Fruit fly (Drosophila melanogaster) whole organism, embryonic: ENCODE results near the gene CG9992.

Experiments
- Antp ChIP-seq: fragments of 200-800 bp; sonication (Bioruptor generic); optimal IDR thresholded peaks from 3 replicates; lab custom pipeline; 2016; ENCODE audit warnings: missing biosample characterization, missing genetic modification characterization
- CG10267 ChIP-seq: fragments of 200-800 bp; sonication (Bioruptor generic); optimal IDR thresholded peaks from 2 replicates; lab custom pipeline; 2018; ENCODE audit warnings: missing biosample characterization, mild to moderate bottlenecking, missing genetic modification characterization, moderate library complexity
- CG10959 ChIP-seq: fragments of 200-800 bp; sonication (Bioruptor generic); IDR thresholded peaks from 2 replicates; pipeline ENCODE4 v1.3.6; 2022; ENCODE audit warnings: missing biosample characterization, missing genetic modification characterization
- CG11723 ChIP-seq: fragments of 200-800 bp; sonication (Bioruptor generic); optimal IDR thresholded peaks from 2 replicates; lab custom pipeline; 2017; ENCODE audit warnings: missing biosample characterization, mild to moderate bottlenecking, missing genetic modification characterization
- CG12155 ChIP-seq: fragments of 200-800 bp; sonication (Bioruptor generic); optimal IDR thresholded peaks from 3 replicates; lab custom pipeline; 2016; ENCODE audit warnings: missing biosample characterization, missing genetic modification characterization
- CG12219 ChIP-seq: fragments of 200-800 bp; sonication (Bioruptor generic); optimal IDR thresholded peaks from 3 replicates; lab custom pipeline; 2018; ENCODE audit warnings: missing biosample characterization, mild to moderate bottlenecking, missing genetic modification characterization
- CG12391 ChIP-seq: fragments of 200-800 bp; sonication (Bioruptor generic); optimal IDR thresholded peaks from 3 replicates; lab custom pipeline; 2018; ENCODE audit warnings: missing biosample characterization, mild to moderate bottlenecking, missing genetic modification characterization, moderate library complexity
- CG13424 ChIP-seq: fragments of 200-800 bp; sonication (Bioruptor generic); optimal IDR thresholded peaks from 2 replicates; lab custom pipeline; 2019; ENCODE audit warnings: missing biosample characterization, mild to moderate bottlenecking, missing genetic modification characterization, moderate library complexity
- CG14710 ChIP-seq: fragments of 200-800 bp; sonication (Bioruptor generic); optimal IDR thresholded peaks from 3 replicates; lab custom pipeline; 2019; ENCODE audit warnings: missing biosample characterization, mild to moderate bottlenecking, missing genetic modification characterization, moderate library complexity
- CG15514 ChIP-seq: fragments of 200-800 bp; sonication (Bioruptor generic); optimal IDR thresholded peaks from 3 replicates; lab custom pipeline; 2017; ENCODE audit warnings: missing biosample characterization, missing genetic modification characterization, mild to moderate bottlenecking, moderate library complexity, missing genetic modification reagents
- CG2889 ChIP-seq: fragments of 200-800 bp; sonication (Bioruptor generic); IDR thresholded peaks from 3 replicates; pipeline ENCODE4 v1.3.6; 2022; ENCODE audit warnings: missing biosample characterization, missing genetic modification characterization
- CG3065 ChIP-seq: fragments of 200-800 bp; sonication (Bioruptor generic); optimal IDR thresholded peaks from 2 replicates; lab custom pipeline; 2016; ENCODE audit warnings: missing biosample characterization, missing genetic modification characterization
- CG31441 ChIP-seq: fragments of 200-800 bp; sonication (Bioruptor generic); IDR thresholded peaks from 2 replicates; pipeline ENCODE4 v1.3.6; 2022; ENCODE audit warnings: missing biosample characterization, missing genetic modification characterization
- CG33213 ChIP-seq: fragments of 200-800 bp; sonication (Bioruptor generic); optimal IDR thresholded peaks from 3 replicates; lab custom pipeline; 2016; ENCODE audit warnings: missing biosample characterization, missing genetic modification characterization
- CG4424 ChIP-seq: fragments of 200-800 bp; sonication (Bioruptor generic); optimal IDR thresholded peaks from 3 replicates; lab custom pipeline; 2016; ENCODE audit warnings: missing biosample characterization, missing genetic modification characterization
- CG8281 ChIP-seq: fragments of 200-800 bp; sonication (Bioruptor generic); optimal IDR thresholded peaks from 2 replicates; lab custom pipeline; 2018; ENCODE audit warnings: missing biosample characterization, mild to moderate bottlenecking, missing genetic modification characterization, moderate library complexity
- CoRest ChIP-seq: fragments of 200-800 bp; sonication (Bioruptor generic); optimal IDR thresholded peaks from 3 replicates; lab custom pipeline; 2018; ENCODE audit warnings: missing biosample characterization, mild to moderate bottlenecking, missing genetic modification characterization, moderate library complexity
- HLH54F ChIP-seq: fragments of 200-800 bp; sonication (Bioruptor generic); optimal IDR thresholded peaks from 3 replicates; lab custom pipeline; 2016; ENCODE audit warnings: missing biosample characterization, missing genetic modification characterization
- HmgD ChIP-seq: fragments of 200-800 bp; sonication (Bioruptor generic); optimal IDR thresholded peaks from 3 replicates; lab custom pipeline; 2016; ENCODE audit warnings: missing biosample characterization, missing genetic modification characterization
- Hmx ChIP-seq: fragments of 200-800 bp; sonication (Bioruptor generic); optimal IDR thresholded peaks from 2 replicates; lab custom pipeline; 2016; ENCODE audit warnings: missing biosample characterization, missing genetic modification characterization
- Meics ChIP-seq: fragments of 200-800 bp; sonication (Bioruptor generic); optimal IDR thresholded peaks from 2 replicates; lab custom pipeline; 2017; ENCODE audit warnings: missing biosample characterization, mild to moderate bottlenecking, missing genetic modification characterization
- Sox100B ChIP-seq: fragments of 200-800 bp; sonication (Bioruptor generic); optimal IDR thresholded peaks from 3 replicates; lab custom pipeline; 2018; ENCODE audit warnings: missing biosample characterization, mild to moderate bottlenecking, missing genetic modification characterization
- Trl ChIP-seq, 3 experiments: fragments of >200 bp in 2 of 3; fragments of 200-800 bp in 1 of 3; sonication (Bioruptor generic) in 1 of 3; optimal IDR thresholded peaks; 2 replicates in 1 of 3; 3 replicates in 2 of 3; lab custom pipeline; 2016 to 2017; ENCODE audit warnings: missing biosample characterization in 1 of 3, missing genetic modification characterization in 1 of 3
- YL-1 ChIP-seq: fragments of 200-800 bp; sonication (Bioruptor generic); optimal IDR thresholded peaks from 3 replicates; lab custom pipeline; 2017; ENCODE audit warnings: missing biosample characterization, mild to moderate bottlenecking, missing genetic modification characterization
- bowl ChIP-seq: fragments of 200-800 bp; sonication (Bioruptor generic); IDR thresholded peaks from 2 replicates; pipeline ENCODE4 v1.3.6; 2022; ENCODE audit warnings: missing biosample characterization, missing genetic modification characterization
- chinmo ChIP-seq: fragments of 200-800 bp; sonication (Bioruptor generic); IDR thresholded peaks from 4 replicates; pipeline ENCODE4 v1.3.6; 2022; ENCODE audit warnings: missing biosample characterization, missing genetic modification characterization; ENCODE audit not compliant: partially characterized antibody
- fru ChIP-seq: fragments of >200 bp; optimal IDR thresholded peaks from 2 replicates; lab custom pipeline; 2017
- hkb ChIP-seq, 2 experiments: fragments of 200-800 bp in 1 of 2; fragments of >200 bp in 1 of 2; sonication (Bioruptor generic) in 1 of 2; IDR thresholded peaks in 1 of 2; optimal IDR thresholded peaks in 1 of 2; 2 replicates each; pipeline versions ENCODE4 v1.3.6 to Lab custom; 2017 to 2022; ENCODE audit warnings: missing biosample characterization in 1 of 2, missing genetic modification characterization in 1 of 2
- kay ChIP-seq: fragments of 200-800 bp; sonication (Bioruptor generic); optimal IDR thresholded peaks from 2 replicates; lab custom pipeline; 2016; ENCODE audit warnings: missing biosample characterization, missing genetic modification characterization
- lbe ChIP-seq: fragments of 200-800 bp; sonication (Bioruptor generic); optimal IDR thresholded peaks from 2 replicates; lab custom pipeline; 2016; ENCODE audit warnings: missing biosample characterization, mild to moderate bottlenecking, missing genetic modification characterization
- lilli ChIP-seq: fragments of 200-800 bp; sonication (Bioruptor generic); optimal IDR thresholded peaks from 3 replicates; lab custom pipeline; 2016; ENCODE audit warnings: missing biosample characterization, missing genetic modification characterization
- lmd ChIP-seq: fragments of 200-800 bp; sonication (Bioruptor generic); IDR thresholded peaks from 2 replicates; pipeline ENCODE4 v1.3.6; 2022; ENCODE audit warnings: missing biosample characterization, missing genetic modification characterization
- lola ChIP-seq, 3 experiments: fragments of >200 bp in 2 of 3; fragments of 200-800 bp in 1 of 3; sonication (Bioruptor generic) in 1 of 3; optimal IDR thresholded peaks; 2 replicates each; lab custom pipeline; 2017 to 2019; ENCODE audit warnings: missing biosample characterization in 3 of 3, missing genetic modification characterization in 3 of 3, mild to moderate bottlenecking in 1 of 3, moderate library complexity in 1 of 3
- nom ChIP-seq: fragments of 200-800 bp; sonication (Bioruptor generic); optimal IDR thresholded peaks from 2 replicates; lab custom pipeline; 2017; ENCODE audit warnings: missing biosample characterization, missing genetic modification characterization, mild to moderate bottlenecking, moderate library complexity, missing genetic modification reagents
- peb ChIP-seq: fragments of 200-800 bp; sonication (Bioruptor generic); IDR thresholded peaks from 2 replicates; pipeline ENCODE4 v1.3.6; 2022; ENCODE audit warnings: missing biosample characterization, missing genetic modification characterization
- psq ChIP-seq: fragments of 200-800 bp; sonication (Bioruptor generic); optimal IDR thresholded peaks from 2 replicates; lab custom pipeline; 2017; ENCODE audit warnings: missing biosample characterization, missing genetic modification characterization
- pum ChIP-seq: fragments of 200-800 bp; sonication (Bioruptor generic); optimal IDR thresholded peaks from 2 replicates; lab custom pipeline; 2016; ENCODE audit warnings: missing biosample characterization, missing genetic modification characterization
- pzg ChIP-seq: fragments of 200-800 bp; sonication (Bioruptor generic); optimal IDR thresholded peaks from 3 replicates; lab custom pipeline; 2018; ENCODE audit warnings: missing biosample characterization, mild to moderate bottlenecking, missing genetic modification characterization, moderate library complexity
- sc ChIP-seq, 3 experiments: fragments of >200 bp in 2 of 3; fragments of 200-800 bp in 1 of 3; sonication (Bioruptor generic) in 1 of 3; optimal IDR thresholded peaks; 2 replicates in 2 of 3; 3 replicates in 1 of 3; lab custom pipeline; 2017; ENCODE audit warnings: mild to moderate bottlenecking in 1 of 3, missing biosample characterization in 1 of 3, missing genetic modification characterization in 1 of 3, missing genetic modification reagents in 1 of 3
- seq ChIP-seq: fragments of 200-800 bp; sonication (Bioruptor generic); IDR thresholded peaks from 2 replicates; pipeline ENCODE4 v1.3.6; 2022; ENCODE audit warnings: missing biosample characterization, missing genetic modification characterization
- slou ChIP-seq: fragments of 200-800 bp; sonication (Bioruptor generic); optimal IDR thresholded peaks from 3 replicates; lab custom pipeline; 2016; ENCODE audit warnings: missing biosample characterization, missing genetic modification characterization
- ttk ChIP-seq: fragments of 200-800 bp; sonication (Bioruptor generic); IDR thresholded peaks from 2 replicates; pipeline ENCODE4 v2.1.2; 2022; ENCODE audit warnings: missing biosample characterization, missing genetic modification characterization
- twi ChIP-seq: fragments of 200-800 bp; optimal IDR thresholded peaks from 2 replicates; lab custom pipeline; 2019; ENCODE audit warnings: missing biosample characterization, mild to moderate bottlenecking, missing genetic modification characterization, moderate library complexity
- tx ChIP-seq: fragments of 200-800 bp; sonication (Bioruptor generic); optimal IDR thresholded peaks from 2 replicates; lab custom pipeline; 2016; ENCODE audit warnings: missing biosample characterization, missing genetic modification characterization
- zen2 ChIP-seq: fragments of 200-800 bp; sonication (Bioruptor generic); IDR thresholded peaks from 3 replicates; pipeline ENCODE4 v1.3.6; 2022; ENCODE audit warnings: missing biosample characterization, missing genetic modification characterization; ENCODE audit not compliant: partially characterized antibody
- zf30C ChIP-seq: fragments of 200-800 bp; sonication (Bioruptor generic); optimal IDR thresholded peaks from 3 replicates; lab custom pipeline; 2018; ENCODE audit warnings: missing biosample characterization, mild to moderate bottlenecking, missing genetic modification characterization
- zfh2 ChIP-seq: fragments of 200-800 bp; sonication (Bioruptor generic); optimal IDR thresholded peaks from 2 replicates; lab custom pipeline; 2016; ENCODE audit warnings: missing biosample characterization, missing genetic modification characterization

Gene CG9992

DNA sequence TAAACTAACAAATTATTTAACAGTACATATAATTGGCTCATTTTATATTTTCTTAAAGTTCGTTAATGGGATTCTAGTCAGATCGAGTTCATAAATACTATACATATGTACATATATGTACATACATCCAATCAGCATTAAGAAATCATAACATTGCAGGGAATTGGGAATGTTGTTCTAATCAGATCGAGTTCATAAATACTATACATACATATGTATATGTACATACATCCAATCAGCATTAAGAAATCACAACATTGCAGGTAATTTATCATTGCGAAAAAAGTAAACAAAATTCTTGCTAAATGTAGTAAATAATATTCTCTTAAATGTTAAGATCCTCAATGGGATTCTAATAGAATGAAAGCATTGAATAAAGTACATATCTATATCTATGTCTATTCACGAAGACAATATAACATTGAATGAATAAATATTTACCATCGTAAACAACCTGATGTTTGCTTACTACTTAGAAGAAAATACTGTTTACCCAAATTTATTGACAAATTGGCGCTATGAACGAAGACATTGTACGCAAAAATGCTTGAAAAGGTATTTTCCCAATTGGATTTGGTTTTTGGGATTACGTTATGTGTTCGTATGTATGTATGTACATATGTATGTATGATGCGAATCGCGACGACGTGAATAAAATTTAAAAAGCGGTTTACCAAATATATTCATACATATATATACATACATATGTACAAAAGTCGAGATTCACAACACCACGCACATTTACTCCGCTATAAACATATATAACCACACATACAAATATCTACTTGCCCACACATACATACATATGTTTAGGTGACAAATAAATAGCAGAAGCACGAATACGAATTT is 817 bp downstream of the CG9992 start (continued):
- TF ChIP-seq CG12391, result peak; percentile 67
- peak in 1 of 3 experiments; percentile 71 for TF ChIP-seq lola (GFP tag; optimal IDR thresholded peaks at IDR 0.05; lab: Kevin White, UChicago)
- TF ChIP-seq twi (tag; lab: Kevin White, UChicago), result peak; percentile 54
- no peak for TF ChIP-seq CG10959 (GFP tag; lab: Robert Waterston, UW)
- peak; percentile 29 for TF ChIP-seq psq (GFP tag; lab: Kevin White, UChicago)
- TF ChIP-seq Meics (GFP tag; lab: Kevin White, UChicago), result peak; percentile 88
- peak; percentile 85 for TF ChIP-seq Sox100B (GFP tag; lab: Kevin White, UChicago)
- TF ChIP-seq zf30C (GFP tag; lab: Kevin White, UChicago), result no peak
- TF ChIP-seq CG31441 (GFP tag; lab: Robert Waterston, UW), result no peak; the same call in 1 of the 2 replicates
- no peak for TF ChIP-seq CoRest (tag; lab: Kevin White, UChicago)
- no peak for TF ChIP-seq Antp
- no peak for TF ChIP-seq hkb (optimal IDR thresholded peaks at IDR 0.05; lab: Kevin White, UChicago)
- TF ChIP-seq hkb (GFP tag; IDR thresholded peaks at IDR 0.05; lab: Robert Waterston, UW), result peak; percentile 76
- TF ChIP-seq CG12219 (GFP tag; lab: Kevin White, UChicago), result peak; percentile 66
- TF ChIP-seq zen2 (GFP tag; lab: Robert Waterston, UW), result no peak
- peak; percentile 75 for TF ChIP-seq seq (GFP tag; lab: Robert Waterston, UW)
- peak; percentile 1 for TF ChIP-seq Hmx (GFP tag; lab: Kevin White, UChicago)
- peak; percentile 85 for TF ChIP-seq CG15514
- peak; percentile 24 for TF ChIP-seq CG12155 (GFP tag; lab: Kevin White, UChicago)
- TF ChIP-seq CG2889 (GFP tag; lab: Robert Waterston, UW), result 0 out of 3 replicates have a peak, but pooled peaks have one; percentile 25
- no peak for TF ChIP-seq zfh2
- TF ChIP-seq CG8281 (tag; lab: Kevin White, UChicago), result peak; percentile 82
- no peak for TF ChIP-seq Trl (optimal IDR thresholded peaks at IDR 0.05; lab: Kevin White, UChicago)
- peak; percentile 78 for TF ChIP-seq Trl (GFP tag; optimal IDR thresholded peaks at IDR 0.05; lab: Kevin White, UChicago)
- peak; percentile 70 for TF ChIP-seq YL-1 (GFP tag; lab: Kevin White, UChicago)
- no peak for TF ChIP-seq CG11723
- peak; percentile 37 for TF ChIP-seq CG4424 (GFP tag; lab: Kevin White, UChicago)
- peak; percentile 40 for TF ChIP-seq CG3065 (GFP tag; lab: Kevin White, UChicago)
- no peak for TF ChIP-seq pum
- TF ChIP-seq pzg (GFP tag; lab: Kevin White, UChicago), result no peak
- TF ChIP-seq lmd (GFP tag; lab: Robert Waterston, UW), result no peak
- TF ChIP-seq nom, result no peak
- TF ChIP-seq slou (GFP tag; lab: Kevin White, UChicago), result peak; percentile 64
- peak; percentile 51 for TF ChIP-seq lilli (GFP tag; lab: Kevin White, UChicago)
- no peak for TF ChIP-seq HLH54F (GFP tag; lab: Kevin White, UChicago)
- TF ChIP-seq CG13424 (tag; lab: Kevin White, UChicago), result peak; percentile 72
- TF ChIP-seq chinmo, result no peak
- TF ChIP-seq sc (optimal IDR thresholded peaks at IDR 0.05; lab: Kevin White, UChicago), result no peak
- TF ChIP-seq sc (GFP tag; optimal IDR thresholded peaks at IDR 0.05; lab: Kevin White, UChicago), result peak; percentile 53
- TF ChIP-seq CG33213 (GFP tag; lab: Kevin White, UChicago), result peak; percentile 45
- TF ChIP-seq tx, result peak; percentile 30
- TF ChIP-seq kay (GFP tag; lab: Kevin White, UChicago), result peak; percentile 43
- no peak for TF ChIP-seq HmgD (GFP tag; lab: Kevin White, UChicago)
- no peak for TF ChIP-seq peb (GFP tag; lab: Robert Waterston, UW)
- TF ChIP-seq CG10267 (tag; lab: Kevin White, UChicago), result peak; percentile 32
- TF ChIP-seq fru, result no peak
- TF ChIP-seq lbe (GFP tag; lab: Kevin White, UChicago), result no peak
- no peak for TF ChIP-seq bowl (GFP tag; lab: Robert Waterston, UW)
- peak; percentile 78 for TF ChIP-seq CG14710
- TF ChIP-seq ttk (GFP tag; lab: Robert Waterston, UW), result no peak
